ENCODE assay signal across 2 fruit fly cellular contexts in genomic region chr2L:1074180-1074864, dm6.
A peak's percentile ranks its signal among the peaks of the same experiment; 100 is the strongest.
TF ChIP-seq lines count a peak whose summit lies in the region.

No protein-coding gene starts in this region.

TF ChIP-seq in whole organism, embryonic, 481 proteins besides CTCF, POLR2A, EP300 and RAD21 (continued from another document and continues in another):
- peak; percentile 65 for TF ChIP-seq jumu (GFP tag; optimal IDR thresholded peaks at IDR 0.05; lab: Kevin White, UChicago)
- no peak for TF ChIP-seq CG17612 (GFP tag; IDR thresholded peaks at IDR 0.05; lab: Robert Waterston, UW)
- TF ChIP-seq CG7963 (GFP tag; IDR thresholded peaks at IDR 0.05; lab: Robert Waterston, UW; ENCODE audit: partially characterized antibody): no peak
- peak; percentile 56 for TF ChIP-seq crc (GFP tag; optimal IDR thresholded peaks at IDR 0.05; lab: Kevin White, UChicago)
- TF ChIP-seq CG17829 (tag; optimal IDR thresholded peaks at IDR 0.05; lab: Kevin White, UChicago): peak; percentile 90
- TF ChIP-seq Fer3 (tag; optimal IDR thresholded peaks at IDR 0.05; lab: Kevin White, UChicago): peak; percentile 76
- TF ChIP-seq slp2 (GFP tag; optimal IDR thresholded peaks at IDR 0.05; lab: Kevin White, UChicago): peak; percentile 76
- peak; percentile 45 for TF ChIP-seq shn (GFP tag; optimal IDR thresholded peaks at IDR 0.05; lab: Kevin White, UChicago)
- peak; percentile 72 for TF ChIP-seq CG5245 (GFP tag; optimal IDR thresholded peaks at IDR 0.05; lab: Kevin White, UChicago)
- peak; percentile 78 for TF ChIP-seq CG2202 (tag; optimal IDR thresholded peaks at IDR 0.05; lab: Kevin White, UChicago)
- TF ChIP-seq CG30431 (GFP tag; optimal IDR thresholded peaks at IDR 0.05; lab: Kevin White, UChicago): peak; percentile 51
- TF ChIP-seq ato (GFP tag; IDR thresholded peaks at IDR 0.05; lab: Robert Waterston, UW; ENCODE audit: partially characterized antibody): no peak
- peak; percentile 67; the same call in 1 of the 3 replicates for TF ChIP-seq CG11456 (GFP tag; IDR thresholded peaks at IDR 0.05; lab: Robert Waterston, UW)
- peak; percentile 76 for TF ChIP-seq sqz (GFP tag; optimal IDR thresholded peaks at IDR 0.05; lab: Kevin White, UChicago)
- peak; percentile 35; the same call in 1 of the 2 replicates for TF ChIP-seq gsb (GFP tag; IDR thresholded peaks at IDR 0.05; lab: Robert Waterston, UW)
- peak; percentile 75 for TF ChIP-seq CG4820 (GFP tag; optimal IDR thresholded peaks at IDR 0.05; lab: Kevin White, UChicago)
- TF ChIP-seq peb (GFP tag; IDR thresholded peaks at IDR 0.05; lab: Robert Waterston, UW): peak; percentile 66; the same call in 1 of the 2 replicates
- TF ChIP-seq BtbVII (GFP tag; optimal IDR thresholded peaks at IDR 0.05; lab: Kevin White, UChicago): peak; percentile 61
- TF ChIP-seq dpn (GFP tag; optimal IDR thresholded peaks at IDR 0.05; lab: Kevin White, UChicago): peak; percentile 69 to 78
- TF ChIP-seq Fer2 (tag; optimal IDR thresholded peaks at IDR 0.05; lab: Kevin White, UChicago): no peak
- TF ChIP-seq CG12155 (GFP tag; optimal IDR thresholded peaks at IDR 0.05; lab: Kevin White, UChicago): peak; percentile 62
- no peak for TF ChIP-seq Dfd (GFP tag; optimal IDR thresholded peaks at IDR 0.05; lab: Kevin White, UChicago)
- no peak for TF ChIP-seq HLHmδ (GFP tag; optimal IDR thresholded peaks at IDR 0.05; lab: Kevin White, UChicago)
- TF ChIP-seq CG3847 (GFP tag; IDR thresholded peaks at IDR 0.05; lab: Robert Waterston, UW): peak; percentile 53
- TF ChIP-seq Dref (GFP tag; IDR thresholded peaks at IDR 0.05; lab: Robert Waterston, UW): no peak
- TF ChIP-seq CG11560 (tag; IDR thresholded peaks at IDR 0.05; lab: Robert Waterston, UW): no peak
- TF ChIP-seq CG14441 (GFP tag; IDR thresholded peaks at IDR 0.05; lab: Robert Waterston, UW): peak; percentile 67
- TF ChIP-seq Med (GFP tag; lab: Kevin White, UChicago): peak; percentile 89
- peak; percentile 21 for TF ChIP-seq Mad (GFP tag; optimal IDR thresholded peaks at IDR 0.05; lab: Kevin White, UChicago)
- peak; percentile 71 for TF ChIP-seq Ada2b (GFP tag; IDR thresholded peaks at IDR 0.05; lab: Robert Waterston, UW)
- peak; percentile 82 for TF ChIP-seq CG30403 (GFP tag; optimal IDR thresholded peaks at IDR 0.05; lab: Kevin White, UChicago)
- 0 out of 2 replicates have a peak, but pooled peaks have one; percentile 8 for TF ChIP-seq dimm (GFP tag; IDR thresholded peaks at IDR 0.05; lab: Robert Waterston, UW)
- TF ChIP-seq tin (GFP tag; optimal IDR thresholded peaks at IDR 0.05; lab: Kevin White, UChicago): peak; percentile 75
- no peak for TF ChIP-seq gro (GFP tag; optimal IDR thresholded peaks at IDR 0.05; lab: Kevin White, UChicago)
- TF ChIP-seq C15 (GFP tag; IDR thresholded peaks at IDR 0.05; lab: Robert Waterston, UW): no peak
- peak; percentile 88 for TF ChIP-seq CG12391 (tag; optimal IDR thresholded peaks at IDR 0.05; lab: Kevin White, UChicago)
- TF ChIP-seq CG10462 (GFP tag; optimal IDR thresholded peaks at IDR 0.05; lab: Kevin White, UChicago): peak; percentile 78
- TF ChIP-seq Gug (GFP tag; IDR thresholded peaks at IDR 0.05; lab: Robert Waterston, UW): peak; percentile 42; the same call in 1 of the 4 replicates
- peak; percentile 78 for TF ChIP-seq nerfin-1 (tag; optimal IDR thresholded peaks at IDR 0.05; lab: Kevin White, UChicago)
- TF ChIP-seq lbe (GFP tag; optimal IDR thresholded peaks at IDR 0.05; lab: Kevin White, UChicago): no peak
- TF ChIP-seq lab (GFP tag; optimal IDR thresholded peaks at IDR 0.05; lab: Kevin White, UChicago): peak; percentile 84
- no peak for TF ChIP-seq CG14965 (GFP tag; optimal IDR thresholded peaks at IDR 0.05; lab: Kevin White, UChicago; ENCODE audit: borderline replicate concordance)
- TF ChIP-seq CG8359 (GFP tag; optimal IDR thresholded peaks at IDR 0.05; lab: Kevin White, UChicago; ENCODE audit: borderline replicate concordance): peak; percentile 73
- peak; percentile 78 for TF ChIP-seq HHEX (GFP tag; optimal IDR thresholded peaks at IDR 0.05; lab: Kevin White, UChicago)
- TF ChIP-seq CG17328 (GFP tag; IDR thresholded peaks at IDR 0.05; lab: Robert Waterston, UW): peak; percentile 82
- TF ChIP-seq Xrp1 (GFP tag; IDR thresholded peaks at IDR 0.05; lab: Robert Waterston, UW): peak; percentile 88
- no peak for TF ChIP-seq h (optimal IDR thresholded peaks at IDR 0.05; lab: Kevin White, UChicago)
- TF ChIP-seq jigr1 (GFP tag; IDR thresholded peaks at IDR 0.05; lab: Robert Waterston, UW): no peak
- TF ChIP-seq H15 (GFP tag; IDR thresholded peaks at IDR 0.05; lab: Robert Waterston, UW): peak; percentile 80
- TF ChIP-seq ATbp (GFP tag; optimal IDR thresholded peaks at IDR 0.05; lab: Kevin White, UChicago): peak; percentile 88
- peak; percentile 23 for TF ChIP-seq D19B (GFP tag; optimal IDR thresholded peaks at IDR 0.05; lab: Kevin White, UChicago)
- no peak for TF ChIP-seq Scr (GFP tag; IDR thresholded peaks at IDR 0.05; lab: Robert Waterston, UW; ENCODE audit: partially characterized antibody)
- peak; percentile 77 for TF ChIP-seq jing (GFP tag; optimal IDR thresholded peaks at IDR 0.05; lab: Kevin White, UChicago)
- TF ChIP-seq tgo (GFP tag; IDR thresholded peaks at IDR 0.05; lab: Robert Waterston, UW): peak; percentile 68; the same call in 2 of the 3 replicates
- no peak for TF ChIP-seq pzg (GFP tag; optimal IDR thresholded peaks at IDR 0.05; lab: Kevin White, UChicago)
- TF ChIP-seq gem (tag; optimal IDR thresholded peaks at IDR 0.05; lab: Kevin White, UChicago): peak; percentile 93
- TF ChIP-seq CG3838 (GFP tag; optimal IDR thresholded peaks at IDR 0.05; lab: Kevin White, UChicago): peak; percentile 27
- no peak for TF ChIP-seq CG14860 (GFP tag; IDR thresholded peaks at IDR 0.05; lab: Robert Waterston, UW; ENCODE audit: partially characterized antibody)
- peak; percentile 43 for TF ChIP-seq CG12744 (GFP tag; optimal IDR thresholded peaks at IDR 0.05; lab: Kevin White, UChicago)
- TF ChIP-seq CG10321 (GFP tag; IDR thresholded peaks at IDR 0.05; lab: Robert Waterston, UW): no peak
- TF ChIP-seq gcm (GFP tag; optimal IDR thresholded peaks at IDR 0.05; lab: Kevin White, UChicago): peak; percentile 85
- TF ChIP-seq CG10267 (tag; optimal IDR thresholded peaks at IDR 0.05; lab: Kevin White, UChicago): peak; percentile 82
- peak; percentile 76 for TF ChIP-seq Abd-B (GFP tag; optimal IDR thresholded peaks at IDR 0.05; lab: Kevin White, UChicago)
- TF ChIP-seq Dip3 (GFP tag; optimal IDR thresholded peaks at IDR 0.05; lab: Kevin White, UChicago): no peak
- no peak for TF ChIP-seq cad (GFP tag; optimal IDR thresholded peaks at IDR 0.05; lab: Kevin White, UChicago)

TF ChIP-seq in whole organism, prepupa, 60 proteins besides CTCF, POLR2A, EP300 and RAD21 (continued from another document):
- TF ChIP-seq CG11762 (GFP tag; optimal IDR thresholded peaks at IDR 0.05; lab: Kevin White, UChicago; ENCODE audit: insufficient read depth) (no peak), fkh (GFP tag; optimal IDR thresholded peaks at IDR 0.05; lab: Kevin White, UChicago) (peak; percentile 17), Lpt (GFP tag; optimal IDR thresholded peaks at IDR 0.05; lab: Kevin White, UChicago) (peak; percentile 42), CG6163 (GFP tag; IDR thresholded peaks at IDR 0.05; lab: Robert Waterston, UW) (0 out of 3 replicates have a peak, but pooled peaks have one; percentile 33), Hr4 (GFP tag; optimal IDR thresholded peaks at IDR 0.05; lab: Kevin White, UChicago) (peak; percentile 64), CG10631 (GFP tag; optimal IDR thresholded peaks at IDR 0.05; lab: Kevin White, UChicago) (peak; percentile 16), CG31627 (GFP tag; optimal IDR thresholded peaks at IDR 0.05; lab: Kevin White, UChicago) (peak; percentile 9), OdsH (GFP tag; optimal IDR thresholded peaks at IDR 0.05; lab: Kevin White, UChicago) (peak; percentile 42), CG3032 (tag; optimal IDR thresholded peaks at IDR 0.05; lab: Kevin White, UChicago) (no peak), CG3919 (GFP tag; optimal IDR thresholded peaks at IDR 0.05; lab: Kevin White, UChicago) (peak; percentile 25), CG6276 (GFP tag; optimal IDR thresholded peaks at IDR 0.05; lab: Kevin White, UChicago) (peak; percentile 73), dsx (GFP tag; optimal IDR thresholded peaks at IDR 0.05; lab: Kevin White, UChicago; ENCODE audit: poor library complexity, severe bottlenecking) (peak; percentile 40), Eip78C (GFP tag; lab: Kevin White, UChicago) (peak; percentile 65), CG11294 (GFP tag; IDR thresholded peaks at IDR 0.05; lab: Robert Waterston, UW) (no peak), net (GFP tag; optimal IDR thresholded peaks at IDR 0.05; lab: Kevin White, UChicago) (peak; percentile 1), eg (GFP tag; IDR thresholded peaks at IDR 0.05; lab: Robert Waterston, UW) (peak; percentile 76), pdm3 (GFP tag; optimal IDR thresholded peaks at IDR 0.05; lab: Kevin White, UChicago) (peak; percentile 41)
TF ChIP-seq in whole organism, prepupa: peak in this region for 24.
